Worm (Caenorhabditis elegans) whole organism, young adult: ENCODE measurements around the gene atfs-1.

Experiments
- ceh-58 ChIP-seq: fragments of 200-800 bp; sonication (Bioruptor generic); IDR thresholded peaks from 2 replicates; pipeline ENCODE4 v1.3.6; 2022; ENCODE audit warnings: missing genetic modification characterization, missing compliant biosample characterization
- ztf-3 ChIP-seq: fragments of 200-800 bp; sonication (Bioruptor generic); optimal IDR thresholded peaks from 2 replicates; lab custom pipeline; 2018; ENCODE audit warnings: mild to moderate bottlenecking, missing genetic modification characterization, missing compliant biosample characterization

DNA sequence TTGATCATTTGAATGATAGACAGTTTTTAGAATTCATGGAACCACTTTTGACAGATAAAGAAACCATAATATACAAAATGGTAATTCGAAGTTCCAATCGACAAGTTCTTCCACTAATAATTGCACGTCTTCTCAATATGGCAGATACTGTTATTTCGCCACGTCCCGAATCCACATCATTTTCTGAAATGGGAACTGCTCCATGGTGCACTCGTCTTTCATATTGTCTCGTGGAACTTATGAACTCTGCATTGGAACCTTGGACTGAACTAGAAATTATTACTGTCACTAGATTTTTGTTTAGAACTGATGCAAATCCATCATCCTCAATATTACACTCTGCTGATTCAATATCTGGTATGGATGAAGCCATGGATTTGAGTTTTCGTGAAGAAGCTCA, 6.4 kb upstream of the atfs-1 start:
- TF ChIP-seq ztf-3 (GFP tag; lab: Kevin White, UChicago) (no peak), ceh-58 (no peak)
